Fruit fly (Drosophila melanogaster): ENCODE measurements around the gene Trc8.

Gene Trc8

DNA sequence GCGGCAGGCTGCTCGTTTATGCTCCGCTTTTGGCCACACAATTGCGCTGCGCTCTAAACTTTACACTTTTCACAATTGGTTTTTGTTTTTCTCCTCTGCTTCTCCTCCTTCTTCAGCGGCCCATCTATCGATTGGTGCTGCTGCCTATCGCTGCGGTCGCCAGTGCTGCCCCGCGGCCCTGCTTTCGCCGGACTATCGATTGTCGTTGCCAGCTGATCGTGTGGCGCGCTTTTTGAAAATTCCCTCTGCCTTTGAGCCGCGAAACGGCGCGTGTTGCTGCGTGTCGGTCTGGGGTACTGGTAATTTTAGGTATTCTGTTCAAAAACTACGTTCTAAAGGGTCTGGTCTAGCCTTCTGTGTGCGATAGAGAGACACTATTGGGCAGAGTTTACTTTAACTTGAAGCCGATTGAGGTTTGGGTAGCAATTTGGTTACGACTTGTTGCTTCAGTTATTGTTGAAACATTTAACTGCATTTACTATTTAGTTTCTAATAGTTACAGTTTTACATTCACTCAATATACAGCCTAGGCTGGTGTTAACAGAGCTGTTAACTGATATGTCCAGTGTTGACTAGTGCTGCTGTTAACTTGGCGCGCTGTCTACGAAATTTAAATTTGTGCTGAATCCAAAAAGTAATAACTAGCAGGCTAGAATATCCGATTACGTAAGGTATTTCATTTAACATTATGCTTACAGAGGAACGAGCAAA, at the start of gene Trc8 (continued):
- TF ChIP-seq crp (GFP tag; optimal IDR thresholded peaks at IDR 0.05) (peak; percentile 72 to 99), Hmx (GFP tag; optimal IDR thresholded peaks at IDR 0.05) (no peak), CG2129 (GFP tag; IDR thresholded peaks at IDR 0.05; ENCODE audit: partially characterized antibody) (peak; percentile 56), Nf-YC (tag; optimal IDR thresholded peaks at IDR 0.05) (peak; percentile 9), ftz-f1 (GFP tag; optimal IDR thresholded peaks at IDR 0.05) (peak; percentile 33), insv (GFP tag; optimal IDR thresholded peaks at IDR 0.05) (peak in 1 of 2 experiments; percentile 23), hkb (optimal IDR thresholded peaks at IDR 0.05) (peak; percentile 24), hkb (GFP tag; IDR thresholded peaks at IDR 0.05) (no peak), CG12659 (GFP tag; optimal IDR thresholded peaks at IDR 0.05) (peak; percentile 38), HmgZ (tag; optimal IDR thresholded peaks at IDR 0.05) (peak; percentile 34), Dbx (GFP tag; IDR thresholded peaks at IDR 0.05) (peak; percentile 34; the same call in 1 of the 3 replicates), dmrt99B (tag; optimal IDR thresholded peaks at IDR 0.05) (no peak), sens (GFP tag) (peak; percentile 76), CG42726 (GFP tag; IDR thresholded peaks at IDR 0.05; ENCODE audit: partially characterized antibody) (peak; percentile 90), tna (GFP tag; IDR thresholded peaks at IDR 0.05; ENCODE audit: partially characterized antibody) (peak; percentile 90), bigmax (GFP tag; optimal IDR thresholded peaks at IDR 0.05) (no peak), Chrac-16 (GFP tag; optimal IDR thresholded peaks at IDR 0.05) (no peak), dati (GFP tag; IDR thresholded peaks at IDR 0.05) (no peak), psq (GFP tag; optimal IDR thresholded peaks at IDR 0.05) (peak; percentile 97), CG3847 (GFP tag; IDR thresholded peaks at IDR 0.05) (peak; percentile 44), so (GFP tag; IDR thresholded peaks at IDR 0.05) (0 out of 3 replicates have a peak, but pooled peaks have one; percentile 13), pho (GFP tag; optimal IDR thresholded peaks at IDR 0.05) (no peak), CG34224 (GFP tag; IDR thresholded peaks at IDR 0.05; ENCODE audit: partially characterized antibody) (peak; percentile 85), Sin3A (optimal IDR thresholded peaks at IDR 0.05) (peak; percentile 71), twi (tag; optimal IDR thresholded peaks at IDR 0.05) (no peak), MBD-R2 (GFP tag; IDR thresholded peaks at IDR 0.05) (peak; percentile 83), Fer1 (GFP tag; optimal IDR thresholded peaks at IDR 0.05) (peak; percentile 2), trh (GFP tag; optimal IDR thresholded peaks at IDR 0.05) (no peak), gfzf (GFP tag; optimal IDR thresholded peaks at IDR 0.05) (peak; percentile 20), CG14860 (GFP tag; IDR thresholded peaks at IDR 0.05; ENCODE audit: partially characterized antibody) (peak; percentile 66), Sry-β (GFP tag; optimal IDR thresholded peaks at IDR 0.05) (peak; percentile 29), row (GFP tag; IDR thresholded peaks at IDR 0.05) (peak; percentile 25; the same call in 1 of the 3 replicates), CG11560 (tag; IDR thresholded peaks at IDR 0.05) (peak; percentile 69; the same call in 2 of the 3 replicates), CG6791 (GFP tag; IDR thresholded peaks at IDR 0.05; ENCODE audit: partially characterized antibody) (peak; percentile 87), Deaf1 (tag; optimal IDR thresholded peaks at IDR 0.05) (peak; percentile 16), slbo (GFP tag; IDR thresholded peaks at IDR 0.05) (no peak), Hr39 (optimal IDR thresholded peaks at IDR 0.05) (no peak), dpn (GFP tag; optimal IDR thresholded peaks at IDR 0.05) (peak in 1 of 2 experiments; percentile 26), CG6654 (GFP tag; optimal IDR thresholded peaks at IDR 0.05) (peak; percentile 98), Xbp1 (GFP tag; optimal IDR thresholded peaks at IDR 0.05) (no peak), chinmo (GFP tag; IDR thresholded peaks at IDR 0.05; ENCODE audit: partially characterized antibody) (peak; percentile 91; the same call in 3 of the 4 replicates), CG11695 (GFP tag; IDR thresholded peaks at IDR 0.05) (no peak), ci (GFP tag; IDR thresholded peaks at IDR 0.05) (peak; percentile 69; the same call in 2 of the 3 replicates)
